Fruit fly (Drosophila melanogaster) whole organism, prepupa: ENCODE measurements around the gene CG31230.
A peak's percentile ranks its signal among the peaks of the same experiment; 100 is the strongest.

Source experiments
- Blimp-1 ChIP-seq: fragments of 200-800 bp; sonication (Bioruptor generic); optimal IDR thresholded peaks from 3 replicates; lab custom pipeline; 2017; ENCODE audit warnings: missing biosample characterization, missing genetic modification characterization, mild to moderate bottlenecking, moderate library complexity, missing genetic modification reagents
- CG10631 ChIP-seq: fragments of 200-800 bp; sonication (Bioruptor generic); optimal IDR thresholded peaks from 2 replicates; lab custom pipeline; 2016; ENCODE audit warnings: missing biosample characterization, missing genetic modification characterization
- CG10669 ChIP-seq: fragments of 200-800 bp; sonication (Bioruptor generic); optimal IDR thresholded peaks from 3 replicates; lab custom pipeline; 2018; ENCODE audit warnings: missing biosample characterization, mild to moderate bottlenecking, missing genetic modification characterization, moderate library complexity
- CG11294 ChIP-seq: fragments of 200-800 bp; sonication (Bioruptor generic); IDR thresholded peaks from 2 replicates; pipeline ENCODE4 v1.3.6; 2022; ENCODE audit warnings: missing biosample characterization, missing genetic modification characterization
- CG11762 ChIP-seq: fragments of 200-800 bp; sonication (Bioruptor generic); optimal IDR thresholded peaks from 3 replicates; lab custom pipeline; 2016; ENCODE audit warnings: missing biosample characterization, missing genetic modification characterization; ENCODE audit not compliant: insufficient read depth
- CG11902 ChIP-seq: fragments of 200-800 bp; sonication (Bioruptor generic); optimal IDR thresholded peaks from 3 replicates; lab custom pipeline; 2016; ENCODE audit warnings: missing biosample characterization, missing genetic modification characterization
- CG15336 ChIP-seq: fragments of 200-800 bp; sonication (Bioruptor generic); IDR thresholded peaks from 2 replicates; pipeline ENCODE4 v1.3.6; 2022; ENCODE audit warnings: missing biosample characterization, missing genetic modification characterization
- CG3032 ChIP-seq: fragments of 200-800 bp; optimal IDR thresholded peaks from 2 replicates; lab custom pipeline; 2019; ENCODE audit warnings: missing biosample characterization, mild to moderate bottlenecking, missing genetic modification characterization, moderate library complexity
- CG32006 ChIP-seq: fragments of 200-800 bp; sonication (Bioruptor generic); optimal IDR thresholded peaks from 3 replicates; lab custom pipeline; 2017; ENCODE audit warnings: missing biosample characterization, mild to moderate bottlenecking, missing genetic modification characterization
- CG3919 ChIP-seq: fragments of 200-800 bp; sonication (Bioruptor generic); optimal IDR thresholded peaks from 3 replicates; lab custom pipeline; 2016; ENCODE audit warnings: missing biosample characterization, missing genetic modification characterization
- CG4318 ChIP-seq: fragments of 200-800 bp; sonication (Bioruptor generic); optimal IDR thresholded peaks from 3 replicates; lab custom pipeline; 2017; ENCODE audit warnings: missing biosample characterization, mild to moderate bottlenecking, missing genetic modification characterization
- CG6163 ChIP-seq: fragments of 200-800 bp; sonication (Bioruptor generic); IDR thresholded peaks from 3 replicates; pipeline ENCODE4 v1.3.6; 2022; ENCODE audit warnings: missing biosample characterization, missing genetic modification characterization
- CG6276 ChIP-seq: fragments of 200-800 bp; sonication (Bioruptor generic); optimal IDR thresholded peaks from 2 replicates; lab custom pipeline; 2017; ENCODE audit warnings: missing biosample characterization, mild to moderate bottlenecking, missing genetic modification characterization
- CG6854 ChIP-seq: fragments of 200-800 bp; sonication (Bioruptor generic); optimal IDR thresholded peaks from 2 replicates; lab custom pipeline; 2017; ENCODE audit warnings: missing biosample characterization, mild to moderate bottlenecking, missing genetic modification characterization
- CG7368 ChIP-seq: fragments of 200-800 bp; sonication (Bioruptor generic); optimal IDR thresholded peaks from 3 replicates; lab custom pipeline; 2016; ENCODE audit warnings: missing biosample characterization, missing genetic modification characterization
- CG8119 ChIP-seq: fragments of 200-800 bp; sonication (Bioruptor generic); IDR thresholded peaks from 3 replicates; pipeline ENCODE4 v1.3.6; 2022; ENCODE audit warnings: missing biosample characterization, missing genetic modification characterization
- CG8319 ChIP-seq: fragments of 200-800 bp; sonication (Bioruptor generic); optimal IDR thresholded peaks from 3 replicates; lab custom pipeline; 2016; ENCODE audit warnings: missing biosample characterization, missing genetic modification characterization
- CG8632 ChIP-seq: fragments of 200-800 bp; sonication (Bioruptor generic); optimal IDR thresholded peaks from 3 replicates; lab custom pipeline; 2016; ENCODE audit warnings: missing biosample characterization, missing genetic modification characterization
- CG9139 ChIP-seq: fragments of 200-800 bp; sonication (Bioruptor generic); optimal IDR thresholded peaks from 3 replicates; lab custom pipeline; 2017; ENCODE audit warnings: missing biosample characterization, mild to moderate bottlenecking, missing genetic modification characterization
- Eip78C ChIP-seq: fragments of 200-800 bp; sonication (Bioruptor generic); peaks from one replicate; lab custom pipeline; 2016; ENCODE audit warnings: missing biosample characterization, missing genetic modification characterization
- Eip93F ChIP-seq: fragments of 200-800 bp; sonication (Bioruptor generic); optimal IDR thresholded peaks from 2 replicates; lab custom pipeline; 2016; ENCODE audit warnings: missing biosample characterization, mild to moderate bottlenecking, missing genetic modification characterization
- Ets21C ChIP-seq: fragments of 200-800 bp; sonication (Bioruptor generic); optimal IDR thresholded peaks from 3 replicates; lab custom pipeline; 2016; ENCODE audit warnings: missing biosample characterization, missing genetic modification characterization
- Gug ChIP-seq: fragments of 200-800 bp; sonication (Bioruptor generic); IDR thresholded peaks from 2 replicates; pipeline ENCODE4 v1.3.6; 2022; ENCODE audit warnings: missing biosample characterization, missing genetic modification characterization
- Hr38 ChIP-seq: sonication (Bioruptor generic); optimal IDR thresholded peaks from 2 replicates; lab custom pipeline; 2016; ENCODE audit warnings: missing biosample characterization, missing genetic modification characterization
- Hr4 ChIP-seq: fragments of 200-800 bp; sonication (Bioruptor generic); optimal IDR thresholded peaks from 3 replicates; lab custom pipeline; 2016; ENCODE audit warnings: missing biosample characterization, missing genetic modification characterization
- Lpt ChIP-seq: fragments of 200-800 bp; sonication (Bioruptor generic); optimal IDR thresholded peaks from 3 replicates; lab custom pipeline; 2016; ENCODE audit warnings: missing biosample characterization, missing genetic modification characterization
- OdsH ChIP-seq: fragments of 200-800 bp; sonication (Bioruptor generic); optimal IDR thresholded peaks from 3 replicates; lab custom pipeline; 2016; ENCODE audit warnings: missing biosample characterization, missing genetic modification characterization
- Smox ChIP-seq: fragments of 200-800 bp; sonication (Bioruptor generic); optimal IDR thresholded peaks from 3 replicates; lab custom pipeline; 2016; ENCODE audit warnings: missing biosample characterization, missing genetic modification characterization
- Sox102F ChIP-seq: fragments of 200-800 bp; sonication (Bioruptor generic); optimal IDR thresholded peaks from 2 replicates; lab custom pipeline; 2016; ENCODE audit warnings: missing biosample characterization, mild to moderate bottlenecking, missing genetic modification characterization
- Sox14 ChIP-seq: fragments of 200-800 bp; sonication (Bioruptor generic); optimal IDR thresholded peaks from 3 replicates; lab custom pipeline; 2016; ENCODE audit warnings: missing biosample characterization, missing genetic modification characterization
- Sox15 ChIP-seq: fragments of 200-800 bp; sonication (Bioruptor generic); optimal IDR thresholded peaks from 3 replicates; lab custom pipeline; 2016; ENCODE audit warnings: missing biosample characterization, missing genetic modification characterization
- achi ChIP-seq: fragments of 200-800 bp; sonication (Bioruptor generic); optimal IDR thresholded peaks from 3 replicates; lab custom pipeline; 2016; ENCODE audit warnings: missing biosample characterization, missing genetic modification characterization
- acj6 ChIP-seq: fragments of 200-800 bp; sonication (Bioruptor generic); optimal IDR thresholded peaks from 3 replicates; lab custom pipeline; 2016; ENCODE audit warnings: missing biosample characterization, missing genetic modification characterization
- cyc ChIP-seq: fragments of 200-800 bp; sonication (Bioruptor generic); optimal IDR thresholded peaks from 3 replicates; lab custom pipeline; 2016; ENCODE audit warnings: missing biosample characterization, missing genetic modification characterization
- dac ChIP-seq: fragments of 200-800 bp; sonication (Bioruptor generic); optimal IDR thresholded peaks from 2 replicates; lab custom pipeline; 2017; ENCODE audit warnings: missing biosample characterization, mild to moderate bottlenecking, missing genetic modification characterization
- dsx ChIP-seq: fragments of 200-800 bp; optimal IDR thresholded peaks from 3 replicates; lab custom pipeline; 2019; ENCODE audit warnings: missing biosample characterization, mild to moderate bottlenecking, missing genetic modification characterization, moderate library complexity; ENCODE audit not compliant: poor library complexity, severe bottlenecking
- esn ChIP-seq: fragments of 200-800 bp; sonication (Bioruptor generic); optimal IDR thresholded peaks from 2 replicates; lab custom pipeline; 2016; ENCODE audit warnings: missing biosample characterization, mild to moderate bottlenecking, missing genetic modification characterization, moderate library complexity
- net ChIP-seq: fragments of 200-800 bp; sonication (Bioruptor generic); optimal IDR thresholded peaks from 3 replicates; lab custom pipeline; 2016; ENCODE audit warnings: missing biosample characterization, missing genetic modification characterization
- pdm3 ChIP-seq: fragments of 200-800 bp; sonication (Bioruptor generic); optimal IDR thresholded peaks from 3 replicates; lab custom pipeline; 2016; ENCODE audit warnings: missing biosample characterization, missing genetic modification characterization
- salr ChIP-seq, 2 experiments: fragments of 200-800 bp; sonication (Bioruptor generic); optimal IDR thresholded peaks; 3 replicates each; lab custom pipeline; 2016 to 2018; ENCODE audit warnings: missing biosample characterization in 2 of 2, missing genetic modification characterization in 2 of 2, mild to moderate bottlenecking in 1 of 2
- ss ChIP-seq, 2 experiments: fragments of 200-800 bp; sonication (Bioruptor generic); optimal IDR thresholded peaks; 2 replicates in 1 of 2; 3 replicates in 1 of 2; lab custom pipeline; 2017 to 2018; ENCODE audit warnings: mild to moderate bottlenecking in 2 of 2, missing biosample characterization in 2 of 2, missing genetic modification characterization in 2 of 2, moderate library complexity in 1 of 2
- vri ChIP-seq: fragments of 200-800 bp; sonication (Bioruptor generic); optimal IDR thresholded peaks from 3 replicates; lab custom pipeline; 2016; ENCODE audit warnings: missing biosample characterization, mild to moderate bottlenecking, missing genetic modification characterization

The CG31230 gene

DNA sequence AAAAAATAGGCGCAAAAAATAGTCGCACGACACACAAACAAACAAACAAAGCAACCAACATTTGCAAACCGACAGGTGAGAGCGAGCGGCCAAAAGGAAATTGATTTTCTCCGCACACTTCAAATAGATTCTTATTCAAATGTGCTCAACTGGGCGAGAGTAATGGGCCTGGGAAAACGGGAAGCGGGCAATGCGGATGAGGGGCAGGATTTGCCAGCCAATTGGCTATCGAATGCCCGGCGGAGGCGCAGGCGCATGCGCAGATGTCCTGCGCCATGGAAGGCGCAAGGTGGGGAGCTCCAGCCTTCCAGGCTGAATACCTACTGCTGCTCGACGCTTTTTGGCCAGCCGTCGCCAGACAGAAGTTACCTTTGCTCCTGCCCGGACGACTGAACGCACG, 33.7 kb downstream of the CG31230 start, which contains the start of the genes ChAT and VAChT:
TSS of gene ChAT (plus strand) at position 352 of the 400 bp plus-strand sequence.
TSS of gene VAChT (plus strand) at position 352 of the 400 bp plus-strand sequence.
- TF ChIP-seq salr (GFP tag; optimal IDR thresholded peaks at IDR 0.05; lab: Kevin White, UChicago) (no peak), CG8632 (GFP tag; lab: Kevin White, UChicago) (no peak), CG10669 (GFP tag; lab: Kevin White, UChicago) (no peak), Sox15 (GFP tag; lab: Kevin White, UChicago) (no peak), achi (GFP tag; lab: Kevin White, UChicago) (no peak)
- TF ChIP-seq, all 60 proteins: peak for 0

DNA sequence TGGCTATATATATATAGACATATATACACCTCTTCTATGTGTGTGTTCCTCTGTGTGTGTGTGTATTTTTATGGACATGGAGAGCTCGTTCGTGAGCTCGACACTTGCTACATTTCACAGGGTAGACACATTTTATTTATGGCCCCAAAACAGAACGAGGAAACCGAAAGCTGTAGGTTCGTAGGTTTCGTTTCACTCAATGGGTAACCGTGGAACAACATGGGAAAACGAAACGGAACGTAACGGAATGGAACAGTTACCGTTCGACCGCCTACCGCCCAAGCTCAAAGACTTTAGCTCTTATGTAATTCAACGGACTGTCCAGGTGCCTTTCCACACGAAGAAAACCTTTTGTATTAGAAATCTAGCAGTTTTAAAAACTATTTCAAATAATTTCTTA, 34.8 kb downstream of the CG31230 start:
- no peak for TF ChIP-seq dac (GFP tag; lab: Kevin White, UChicago)
- no peak for TF ChIP-seq CG15336 (GFP tag; lab: Robert Waterston, UW)
- no peak for TF ChIP-seq CG6276
- no peak for TF ChIP-seq CG7368
- no peak for TF ChIP-seq Sox14 (GFP tag; lab: Kevin White, UChicago)
- no peak for TF ChIP-seq Eip93F (GFP tag; lab: Kevin White, UChicago)
- TF ChIP-seq Lpt (GFP tag; lab: Kevin White, UChicago), result no peak
- no peak for TF ChIP-seq CG3919
- TF ChIP-seq Sox102F (GFP tag; lab: Kevin White, UChicago), result no peak
- TF ChIP-seq CG3032, result no peak

DNA sequence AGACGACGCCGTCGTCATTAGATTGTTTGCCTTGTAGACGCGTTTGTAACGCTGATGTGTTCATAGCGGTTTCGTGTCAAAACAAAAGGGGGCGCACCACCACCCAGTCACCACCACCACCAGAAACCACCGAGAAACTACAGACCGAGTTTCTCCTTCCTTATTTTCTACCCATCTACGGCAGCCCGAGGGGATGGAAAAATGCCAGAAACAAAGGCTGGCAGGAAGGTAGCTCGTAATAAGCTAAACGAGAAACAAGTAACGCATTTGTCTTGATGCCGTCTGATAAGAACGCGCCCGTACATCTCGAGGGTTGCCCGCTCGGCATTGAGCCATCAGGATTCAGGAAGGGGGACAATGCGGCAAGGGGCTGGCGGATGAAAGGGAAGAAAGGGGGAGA, 36.0 kb downstream of the CG31230 start:
- TF ChIP-seq dsx (GFP tag; lab: Kevin White, UChicago) (no peak), CG7368 (no peak), CG8632 (GFP tag; lab: Kevin White, UChicago) (no peak), CG10631 (no peak), net (GFP tag; lab: Kevin White, UChicago) (no peak), Gug (GFP tag; lab: Robert Waterston, UW) (no peak)

DNA sequence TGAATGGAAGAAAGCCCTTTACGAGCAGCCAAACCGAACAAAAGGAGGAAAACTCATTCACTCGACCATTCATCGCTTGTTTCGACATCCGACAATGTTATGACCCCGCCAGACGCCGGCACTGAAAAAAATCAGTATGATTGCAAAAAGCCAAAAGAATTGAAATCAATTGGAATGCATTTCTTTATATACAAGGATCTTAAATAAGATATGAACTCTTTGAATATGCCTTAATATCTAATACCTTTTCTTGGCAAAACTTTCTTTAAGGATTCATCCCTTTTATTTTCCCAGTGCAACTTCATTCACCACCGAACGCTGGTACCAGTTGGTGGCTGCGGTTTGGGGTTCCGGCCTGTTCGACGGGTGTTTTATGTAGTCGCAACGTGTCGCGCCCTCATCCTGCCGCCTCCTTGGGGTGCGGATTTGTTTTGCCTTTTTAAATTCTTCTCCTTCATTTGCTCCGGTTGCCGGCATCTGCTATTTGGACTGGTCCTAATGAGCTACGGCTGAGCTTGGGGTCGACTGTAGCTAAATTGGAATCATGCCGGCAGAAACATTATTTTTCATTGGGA, 48.4 kb downstream of the CG31230 start:
- TF ChIP-seq Lpt (GFP tag; lab: Kevin White, UChicago), result no peak
- no peak for TF ChIP-seq CG8119 (GFP tag; lab: Robert Waterston, UW)
- peak; percentile 39 for TF ChIP-seq CG11902 (GFP tag; lab: Kevin White, UChicago)
- peak; percentile 52 for TF ChIP-seq Ets21C (GFP tag; lab: Kevin White, UChicago)
- peak; percentile 67 for TF ChIP-seq Sox14 (GFP tag; lab: Kevin White, UChicago)
- TF ChIP-seq Smox (GFP tag; lab: Kevin White, UChicago), result peak; percentile 69
- TF ChIP-seq net (GFP tag; lab: Kevin White, UChicago), result peak; percentile 37
- no peak for TF ChIP-seq Eip93F (GFP tag; lab: Kevin White, UChicago)
- TF ChIP-seq CG9139, result peak; percentile 30
- TF ChIP-seq CG3919, result peak; percentile 71
- TF ChIP-seq CG10669 (GFP tag; lab: Kevin White, UChicago), result peak; percentile 69
- 0 out of 2 replicates have a peak, but pooled peaks have one; percentile 11 for TF ChIP-seq Gug (GFP tag; lab: Robert Waterston, UW)
- TF ChIP-seq CG11294 (GFP tag; lab: Robert Waterston, UW), result no peak; the same call in 1 of the 2 replicates
- peak; percentile 45 to 74 for TF ChIP-seq ss (GFP tag; optimal IDR thresholded peaks at IDR 0.05; lab: Kevin White, UChicago)
- TF ChIP-seq acj6 (GFP tag; lab: Kevin White, UChicago), result peak; percentile 56
- TF ChIP-seq Sox15 (GFP tag; lab: Kevin White, UChicago), result peak; percentile 19
- TF ChIP-seq Blimp-1 (GFP tag; lab: Kevin White, UChicago), result peak; percentile 19
- no peak for TF ChIP-seq CG6854 (GFP tag; lab: Kevin White, UChicago)
- TF ChIP-seq CG3032, result peak; percentile 74
- TF ChIP-seq Eip78C (GFP tag; lab: Kevin White, UChicago), result peak; percentile 91
- peak; percentile 63 for TF ChIP-seq CG10631
- peak; percentile 12 for TF ChIP-seq CG4318 (GFP tag; lab: Kevin White, UChicago)
- peak; percentile 28 for TF ChIP-seq CG11762
- TF ChIP-seq esn (GFP tag; lab: Kevin White, UChicago), result no peak
- TF ChIP-seq dsx (GFP tag; lab: Kevin White, UChicago), result peak; percentile 70
- peak; percentile 68 for TF ChIP-seq Sox102F (GFP tag; lab: Kevin White, UChicago)
- peak; percentile 62 for TF ChIP-seq cyc (GFP tag; lab: Kevin White, UChicago)
- peak; percentile 6 to 37 for TF ChIP-seq salr (GFP tag; optimal IDR thresholded peaks at IDR 0.05; lab: Kevin White, UChicago)
- TF ChIP-seq vri (GFP tag; lab: Kevin White, UChicago), result peak; percentile 63
- TF ChIP-seq dac (GFP tag; lab: Kevin White, UChicago), result no peak
- TF ChIP-seq CG6163 (GFP tag; lab: Robert Waterston, UW), result peak; percentile 69; the same call in 1 of the 3 replicates
- peak; percentile 64 for TF ChIP-seq pdm3 (GFP tag; lab: Kevin White, UChicago)
- peak; percentile 49 for TF ChIP-seq CG32006 (GFP tag; lab: Kevin White, UChicago)
- peak; percentile 57 for TF ChIP-seq OdsH (GFP tag; lab: Kevin White, UChicago)
- no peak for TF ChIP-seq Hr38 (GFP tag; lab: Kevin White, UChicago)
- peak; percentile 38 for TF ChIP-seq CG8319
- TF ChIP-seq Hr4, result peak; percentile 29
